Worm (Caenorhabditis elegans) whole organism, midembryonic: ENCODE measurements around the gene cnc-8.

ENCODE experiments used
- T22C8.4 ChIP-seq: fragments of 200-800 bp; sonication (Bioruptor generic); IDR thresholded peaks from 2 replicates; pipeline ENCODE4 v1.3.6; 2022; ENCODE audit warnings: missing genetic modification characterization, missing compliant biosample characterization
- cog-1 ChIP-seq: sonication (generic microtip); optimal IDR thresholded peaks from 2 replicates; lab custom pipeline; 2016; ENCODE audit warnings: missing genetic modification characterization, missing compliant biosample characterization
- flt-1 ChIP-seq: fragments of 200-800 bp; sonication (Bioruptor generic); IDR thresholded peaks from 2 replicates; pipeline ENCODE4 v1.3.6; 2022; ENCODE audit warnings: missing genetic modification characterization, missing compliant biosample characterization
- klf-2 ChIP-seq: fragments of 200-800 bp; sonication (Bioruptor generic); conservative IDR thresholded peaks from 2 replicates; pipeline ENCODE4 v1.3.6; 2022; ENCODE audit warnings: missing genetic modification reagents, missing genetic modification characterization, missing compliant biosample characterization
- med-1 ChIP-seq: sonication (generic microtip); optimal IDR thresholded peaks from 2 replicates; lab custom pipeline; 2017; ENCODE audit warnings: missing genetic modification characterization, mild to moderate bottlenecking, missing compliant biosample characterization, antibody characterized with exemption, missing genetic modification reagents; ENCODE audit not compliant: insufficient read depth
- ref-1 ChIP-seq: fragments of 200-800 bp; sonication (Bioruptor generic); conservative IDR thresholded peaks from 2 replicates; pipeline ENCODE4 v1.3.6; 2022; ENCODE audit warnings: missing genetic modification reagents, missing genetic modification characterization, missing compliant biosample characterization
- tab-1 ChIP-seq: fragments of 200-800 bp; sonication (Bioruptor generic); IDR thresholded peaks from 2 replicates; pipeline ENCODE4 v1.3.6; 2022; ENCODE audit warnings: missing genetic modification characterization, missing compliant biosample characterization
- ztf-23 ChIP-seq: fragments of 200-800 bp; sonication (Bioruptor generic); IDR thresholded peaks from 2 replicates; pipeline ENCODE4 v1.3.6; 2022; ENCODE audit warnings: missing genetic modification reagents, missing genetic modification characterization, missing compliant biosample characterization
- ztf-29 ChIP-seq: fragments of 200-800 bp; sonication (Bioruptor generic); IDR thresholded peaks from 2 replicates; pipeline ENCODE4 v1.3.6; 2022; ENCODE audit warnings: missing genetic modification reagents, missing genetic modification characterization, missing compliant biosample characterization

cnc-8 gene

ce11 chrX:10306289-10306688 is at the start of gene cnc-8:
TSS of gene cnc-8 (plus strand) at chrX:10306595.
- TF ChIP-seq med-1 = no peak
- TF ChIP-seq tab-1 (GFP tag; lab: Robert Waterston, UW) = no peak
- no peak for TF ChIP-seq ztf-29 (GFP tag; lab: Robert Waterston, UW)
- no peak for TF ChIP-seq cog-1 (tag; lab: Kevin White, UChicago)
- no peak for TF ChIP-seq flt-1 (GFP tag; lab: Robert Waterston, UW)
- no peak for TF ChIP-seq klf-2
- no peak for TF ChIP-seq ref-1 (GFP tag; lab: Robert Waterston, UW)
- TF ChIP-seq T22C8.4 (GFP tag; lab: Robert Waterston, UW) = no peak
- TF ChIP-seq ztf-23 = no peak

- TF ChIP-seq ztf-29 (GFP tag; lab: Robert Waterston, UW) (no peak), med-1 (no peak), klf-2 (no peak), tab-1 (GFP tag; lab: Robert Waterston, UW) (no peak), cog-1 (tag; lab: Kevin White, UChicago) (no peak), ztf-23 (no peak), flt-1 (GFP tag; lab: Robert Waterston, UW) (no peak), ref-1 (GFP tag; lab: Robert Waterston, UW) (no peak), T22C8.4 (GFP tag; lab: Robert Waterston, UW) (no peak)
Observed at ce11 chrX:10260035-10260434, 46.4 kb upstream of the cnc-8 start, which contains the start of gene C32A9.1. TSS of gene C32A9.1 (minus strand) at chrX:10260135.

- TF ChIP-seq ztf-29 (GFP tag; lab: Robert Waterston, UW) (no peak), ztf-23 (no peak), flt-1 (GFP tag; lab: Robert Waterston, UW) (no peak), T22C8.4 (GFP tag; lab: Robert Waterston, UW) (no peak), klf-2 (no peak), cog-1 (tag; lab: Kevin White, UChicago) (no peak), ref-1 (GFP tag; lab: Robert Waterston, UW) (no peak), tab-1 (GFP tag; lab: Robert Waterston, UW) (no peak), med-1 (no peak)
Observed at ce11 chrX:10262299-10262698, 44.1 kb upstream of the cnc-8 start.

ce11 chrX:10273392-10273791 is 33.0 kb upstream of the cnc-8 start, which contains the start of gene F41E7.2:
TSS of gene F41E7.2 (plus strand) at chrX:10273692.
- TF ChIP-seq klf-2 = no peak
- TF ChIP-seq ztf-29 (GFP tag; lab: Robert Waterston, UW) = no peak
- no peak for TF ChIP-seq med-1
- no peak for TF ChIP-seq tab-1 (GFP tag; lab: Robert Waterston, UW)
- no peak for TF ChIP-seq flt-1 (GFP tag; lab: Robert Waterston, UW)
- TF ChIP-seq T22C8.4 (GFP tag; lab: Robert Waterston, UW) = no peak
- TF ChIP-seq ztf-23 = no peak
- no peak for TF ChIP-seq cog-1 (tag; lab: Kevin White, UChicago)
- TF ChIP-seq ref-1 (GFP tag; lab: Robert Waterston, UW) = no peak

- TF ChIP-seq klf-2 (no peak), T22C8.4 (GFP tag; lab: Robert Waterston, UW) (no peak), ztf-23 (no peak), tab-1 (GFP tag; lab: Robert Waterston, UW) (no peak), ref-1 (GFP tag; lab: Robert Waterston, UW) (no peak), flt-1 (GFP tag; lab: Robert Waterston, UW) (no peak), med-1 (no peak), ztf-29 (GFP tag; lab: Robert Waterston, UW) (no peak), cog-1 (tag; lab: Kevin White, UChicago) (no peak)
Observed at ce11 chrX:10274470-10274869, 31.9 kb upstream of the cnc-8 start.

ce11 chrX:10277118-10277517 is 29.3 kb upstream of the cnc-8 start:
- no peak for TF ChIP-seq ref-1 (GFP tag; lab: Robert Waterston, UW)
- no peak for TF ChIP-seq ztf-23
- TF ChIP-seq flt-1 (GFP tag; lab: Robert Waterston, UW) = no peak
- no peak for TF ChIP-seq tab-1 (GFP tag; lab: Robert Waterston, UW)
- no peak for TF ChIP-seq cog-1 (tag; lab: Kevin White, UChicago)

- TF ChIP-seq T22C8.4 (GFP tag; lab: Robert Waterston, UW) (no peak), klf-2 (no peak), ztf-23 (no peak), med-1 (no peak), tab-1 (GFP tag; lab: Robert Waterston, UW) (no peak), ref-1 (GFP tag; lab: Robert Waterston, UW) (no peak), ztf-29 (GFP tag; lab: Robert Waterston, UW) (no peak), flt-1 (GFP tag; lab: Robert Waterston, UW) (no peak), cog-1 (tag; lab: Kevin White, UChicago) (no peak)
Observed at ce11 chrX:10279299-10279698, 27.1 kb upstream of the cnc-8 start, which contains the start of gene slc-9B.1. TSS of gene slc-9B.1 (plus strand) at chrX:10279599.

ce11 chrX:10285634-10286033 is 20.8 kb upstream of the cnc-8 start, which contains the start of gene npr-6:
TSS of gene npr-6 (minus strand) at chrX:10285734.
- no peak for TF ChIP-seq med-1
- no peak for TF ChIP-seq ztf-23
- no peak for TF ChIP-seq ztf-29 (GFP tag; lab: Robert Waterston, UW)
- no peak for TF ChIP-seq ref-1 (GFP tag; lab: Robert Waterston, UW)
- TF ChIP-seq klf-2 = no peak
- no peak for TF ChIP-seq flt-1 (GFP tag; lab: Robert Waterston, UW)
- no peak for TF ChIP-seq cog-1 (tag; lab: Kevin White, UChicago)
- no peak for TF ChIP-seq tab-1 (GFP tag; lab: Robert Waterston, UW)
- TF ChIP-seq T22C8.4 (GFP tag; lab: Robert Waterston, UW) = no peak

- TF ChIP-seq klf-2 (no peak), ztf-23 (no peak), med-1 (no peak), cog-1 (tag; lab: Kevin White, UChicago) (no peak), ref-1 (GFP tag; lab: Robert Waterston, UW) (no peak)
Observed at ce11 chrX:10297410-10297809, 9.0 kb upstream of the cnc-8 start.

- TF ChIP-seq ref-1 (GFP tag; lab: Robert Waterston, UW) = no peak
- TF ChIP-seq T22C8.4 (GFP tag; lab: Robert Waterston, UW) = no peak
Observed at ce11 chrX:10301920-10302319, 4.5 kb upstream of the cnc-8 start.
